Worm (Caenorhabditis elegans) whole organism, late embryonic: ENCODE data around the gene fbxa-64.

Source experiments
- K02D7.2 ChIP-seq: sonication (generic microtip); optimal IDR thresholded peaks from 2 replicates; lab custom pipeline; 2017; ENCODE audit warnings: mild to moderate bottlenecking, missing genetic modification characterization, missing compliant biosample characterization
- K09A11.1 ChIP-seq: sonication (generic microtip); optimal IDR thresholded peaks from 2 replicates; lab custom pipeline; 2017; ENCODE audit warnings: antibody characterized with exemption, mild to moderate bottlenecking, missing genetic modification characterization, missing compliant biosample characterization; ENCODE audit not compliant: insufficient read depth
- T23F11.4 ChIP-seq: fragments of 200-800 bp; sonication (Bioruptor generic); optimal IDR thresholded peaks from 2 replicates; lab custom pipeline; 2018; ENCODE audit warnings: mild to moderate bottlenecking, missing genetic modification characterization, missing compliant biosample characterization
- ahr-1 ChIP-seq: sonication (generic microtip); optimal IDR thresholded peaks from 2 replicates; lab custom pipeline; 2016; ENCODE audit warnings: missing genetic modification characterization, missing compliant biosample characterization
- ama-1 ChIP-seq: fragments of 150-350 bp; optimal IDR thresholded peaks from 2 replicates; lab custom pipeline; 2014
- ceh-14 ChIP-seq: sonication (generic microtip); optimal IDR thresholded peaks from 2 replicates; lab custom pipeline; 2016; ENCODE audit warnings: missing genotype, missing genetic modification characterization, missing compliant biosample characterization
- ceh-18 ChIP-seq: sonication (generic microtip); optimal IDR thresholded peaks from 2 replicates; lab custom pipeline; 2016; ENCODE audit warnings: missing genetic modification characterization, missing compliant biosample characterization
- ceh-19 ChIP-seq: fragments of 200-800 bp; sonication (Bioruptor generic); optimal IDR thresholded peaks from 2 replicates; lab custom pipeline; 2018; ENCODE audit warnings: mild to moderate bottlenecking, missing genetic modification characterization, missing compliant biosample characterization
- ceh-2 ChIP-seq: sonication (generic microtip); optimal IDR thresholded peaks from 2 replicates; lab custom pipeline; 2016; ENCODE audit warnings: missing genotype, missing genetic modification characterization, missing compliant biosample characterization
- ceh-30 ChIP-seq: fragments of 150-350 bp; optimal IDR thresholded peaks from 2 replicates; lab custom pipeline; 2014; ENCODE audit warnings: missing biosample characterization, missing genetic modification characterization
- ceh-34 ChIP-seq: sonication (generic microtip); optimal IDR thresholded peaks from 2 replicates; lab custom pipeline; 2016; ENCODE audit warnings: mild to moderate bottlenecking, missing genetic modification characterization, missing compliant biosample characterization
- ceh-45 ChIP-seq: fragments of 200-800 bp; sonication (Bioruptor generic); IDR thresholded peaks from 2 replicates; pipeline ENCODE4 v1.3.6; 2022; ENCODE audit warnings: missing genetic modification reagents, missing genetic modification characterization, missing compliant biosample characterization
- ceh-6 ChIP-seq: fragments of 200-800 bp; sonication (Bioruptor generic); optimal IDR thresholded peaks from 2 replicates; lab custom pipeline; 2018; ENCODE audit warnings: mild to moderate bottlenecking, missing genetic modification characterization, missing compliant biosample characterization
- ceh-9 ChIP-seq: sonication (generic microtip); optimal IDR thresholded peaks from 2 replicates; lab custom pipeline; 2016; ENCODE audit warnings: mild to moderate bottlenecking, missing genetic modification characterization, inconsistent platforms, missing compliant biosample characterization
- dve-1 ChIP-seq: sonication (generic microtip); optimal IDR thresholded peaks from 2 replicates; lab custom pipeline; 2017; ENCODE audit warnings: antibody characterized with exemption, mild to moderate bottlenecking, missing genetic modification characterization, missing compliant biosample characterization
- ets-4 ChIP-seq: sonication (generic microtip); optimal IDR thresholded peaks from 2 replicates; lab custom pipeline; 2016; ENCODE audit warnings: missing genetic modification characterization, missing compliant biosample characterization
- eyg-1 ChIP-seq: sonication (generic microtip); optimal IDR thresholded peaks from 2 replicates; lab custom pipeline; 2016; ENCODE audit warnings: missing genotype, missing genetic modification characterization, missing compliant biosample characterization
- fax-1 ChIP-seq: sonication (generic microtip); optimal IDR thresholded peaks from 2 replicates; lab custom pipeline; 2016; ENCODE audit warnings: missing genotype, missing genetic modification characterization, missing compliant biosample characterization
- fkh-10 ChIP-seq: fragments of 150-350 bp; optimal IDR thresholded peaks from 2 replicates; lab custom pipeline; 2014; ENCODE audit warnings: missing biosample characterization, missing genetic modification reagents, missing genetic modification characterization
- hlh-6 ChIP-seq: sonication (generic microtip); optimal IDR thresholded peaks from 2 replicates; lab custom pipeline; 2016; ENCODE audit warnings: missing genotype, missing genetic modification characterization, missing compliant biosample characterization
- hlh-8 ChIP-seq: sonication (generic microtip); optimal IDR thresholded peaks from 2 replicates; lab custom pipeline; 2016; ENCODE audit warnings: missing genotype, missing genetic modification characterization, missing compliant biosample characterization
- mec-3 ChIP-seq: sonication (generic microtip); optimal IDR thresholded peaks from 2 replicates; lab custom pipeline; 2016; ENCODE audit warnings: borderline replicate concordance, missing genetic modification characterization, missing compliant biosample characterization
- nfya-1 ChIP-seq: sonication (generic microtip); optimal IDR thresholded peaks from 2 replicates; lab custom pipeline; 2017; ENCODE audit warnings: missing genetic modification characterization, mild to moderate bottlenecking, missing compliant biosample characterization, antibody characterized with exemption, moderate library complexity
- nhr-11 ChIP-seq: fragments of 150-350 bp; optimal IDR thresholded peaks from 2 replicates; lab custom pipeline; 2014; ENCODE audit warnings: missing biosample characterization, missing genetic modification characterization
- nhr-232 ChIP-seq: sonication (generic microtip); optimal IDR thresholded peaks from 2 replicates; lab custom pipeline; 2016; ENCODE audit warnings: missing genetic modification characterization, missing compliant biosample characterization
- pag-3 ChIP-seq: sonication (generic microtip); optimal IDR thresholded peaks from 2 replicates; lab custom pipeline; 2016; ENCODE audit warnings: missing compliant biosample characterization, missing genetic modification characterization, borderline replicate concordance
- pat-9 ChIP-seq: fragments of 200-800 bp; sonication (Bioruptor generic); optimal IDR thresholded peaks from 2 replicates; lab custom pipeline; 2018; ENCODE audit warnings: mild to moderate bottlenecking, missing genetic modification characterization, moderate library complexity, missing compliant biosample characterization
- pax-1 ChIP-seq: fragments of 150-350 bp; optimal IDR thresholded peaks from 2 replicates; lab custom pipeline; 2014; ENCODE audit warnings: missing biosample characterization, missing genetic modification characterization
- pha-2 ChIP-seq: sonication (generic microtip); optimal IDR thresholded peaks from 2 replicates; lab custom pipeline; 2017; ENCODE audit warnings: mild to moderate bottlenecking, missing genetic modification characterization, missing compliant biosample characterization
- pqm-1 ChIP-seq: sonication (generic microtip); optimal IDR thresholded peaks from 2 replicates; lab custom pipeline; 2016; ENCODE audit warnings: missing genetic modification characterization, missing compliant biosample characterization
- ref-2 ChIP-seq: sonication (generic microtip); optimal IDR thresholded peaks from 2 replicates; lab custom pipeline; 2016; ENCODE audit warnings: missing genetic modification characterization, missing compliant biosample characterization
- rnt-1 ChIP-seq: sonication (generic microtip); optimal IDR thresholded peaks from 2 replicates; lab custom pipeline; 2016; ENCODE audit warnings: missing genetic modification characterization, missing compliant biosample characterization
- sox-2 ChIP-seq: fragments of 200-800 bp; sonication (Bioruptor generic); IDR thresholded peaks from 2 replicates; pipeline ENCODE4 v1.3.6; 2022; ENCODE audit warnings: missing genetic modification reagents, missing genetic modification characterization, missing compliant biosample characterization
- sox-4 ChIP-seq: sonication (generic microtip); optimal IDR thresholded peaks from 2 replicates; lab custom pipeline; 2017; ENCODE audit warnings: mild to moderate bottlenecking, missing genetic modification characterization, inconsistent platforms, missing compliant biosample characterization
- unc-3 ChIP-seq, 2 experiments: fragments of 200-800 bp in 1 of 2; sonication (Bioruptor generic) in 1 of 2; sonication (generic microtip) in 1 of 2; conservative IDR thresholded peaks in 1 of 2; optimal IDR thresholded peaks in 1 of 2; 2 replicates each; pipeline versions ENCODE4 v1.3.6 to Lab custom; 2016 to 2022; ENCODE audit warnings: missing compliant biosample characterization in 2 of 2, missing genetic modification characterization in 2 of 2, missing genetic modification reagents in 1 of 2
- unc-55 ChIP-seq: sonication (generic microtip); optimal IDR thresholded peaks from 2 replicates; lab custom pipeline; 2017; ENCODE audit warnings: missing biosample characterization, missing genetic modification reagents, missing genetic modification characterization
- unc-86 ChIP-seq: sonication (generic microtip); optimal IDR thresholded peaks from 2 replicates; lab custom pipeline; 2016; ENCODE audit warnings: missing genetic modification characterization, missing compliant biosample characterization

fbxa-64 gene

ce11 chrV:3278101-3278639 is at the start of gene fbxa-64:
TSS of gene fbxa-64 (minus strand) at chrV:3278151.
- TF ChIP-seq rnt-1 (tag; lab: Kevin White, UChicago): no peak
- TF ChIP-seq pqm-1 (tag; lab: Kevin White, UChicago): no peak
- no peak for TF ChIP-seq pag-3 (tag; lab: Kevin White, UChicago)
- no peak for TF ChIP-seq unc-55
- TF ChIP-seq pha-2 (tag; lab: Kevin White, UChicago): no peak
- TF ChIP-seq K09A11.1: no peak
- TF ChIP-seq ceh-19: no peak
- no peak for TF ChIP-seq fax-1 (tag; lab: Kevin White, UChicago)
- TF ChIP-seq K02D7.2 (tag; lab: Kevin White, UChicago): no peak
- TF ChIP-seq ceh-34 (tag; lab: Kevin White, UChicago): no peak
- no peak for TF ChIP-seq hlh-6 (tag; lab: Kevin White, UChicago)
- no peak for TF ChIP-seq unc-3 (GFP tag; conservative IDR thresholded peaks at IDR 0.05; lab: Robert Waterston, UW)
- no peak for TF ChIP-seq unc-3 (tag; optimal IDR thresholded peaks at IDR 0.05; lab: Kevin White, UChicago)
- TF ChIP-seq hlh-8 (tag; lab: Kevin White, UChicago): no peak
- no peak for TF ChIP-seq dve-1 (tag; lab: Kevin White, UChicago)
- TF ChIP-seq nhr-11 (tag; lab: Kevin White, UChicago): no peak
- no peak for TF ChIP-seq nhr-232

- TF ChIP-seq eyg-1 (no peak), ceh-9 (tag; lab: Kevin White, UChicago) (no peak), ceh-30 (no peak), unc-86 (tag; lab: Kevin White, UChicago) (no peak), nhr-232 (no peak), ceh-18 (no peak)
Measured at ce11 chrV:3324178-3324577, 46.2 kb upstream of the fbxa-64 start, which contains the start of gene C17B7.8. TSS of gene C17B7.8 (minus strand) at chrV:3324278.

ce11 chrV:3320432-3320831 is 42.5 kb upstream of the fbxa-64 start, which contains the start of gene C17B7.14:
TSS of gene C17B7.14 (minus strand) at chrV:3320532.
- TF ChIP-seq ceh-2 (no peak), ceh-19 (no peak), pha-2 (tag; lab: Kevin White, UChicago) (no peak), pax-1 (tag; lab: Kevin White, UChicago) (no peak), sox-4 (tag; lab: Kevin White, UChicago) (no peak), mec-3 (tag; lab: Kevin White, UChicago) (no peak), fax-1 (tag; lab: Kevin White, UChicago) (no peak), ceh-45 (GFP tag; lab: Robert Waterston, UW) (no peak), K09A11.1 (no peak), ama-1 (lab: Kevin White, UChicago) (no peak), ahr-1 (tag; lab: Kevin White, UChicago) (no peak), ets-4 (tag; lab: Kevin White, UChicago) (no peak), nfya-1 (no peak)

ce11 chrV:3320005-3320404 is 42.1 kb upstream of the fbxa-64 start, which contains the start of gene F35F10.14:
TSS of gene F35F10.14 (minus strand) at chrV:3320105.
- TF ChIP-seq fkh-10 (GFP tag; lab: Kevin White, UChicago): no peak
- no peak for TF ChIP-seq mec-3 (tag; lab: Kevin White, UChicago)
- TF ChIP-seq ets-4 (tag; lab: Kevin White, UChicago): no peak
- no peak for TF ChIP-seq nhr-232
- TF ChIP-seq ceh-14 (tag; lab: Kevin White, UChicago): no peak
- no peak for TF ChIP-seq pax-1 (tag; lab: Kevin White, UChicago)
- no peak for TF ChIP-seq ceh-6
- TF ChIP-seq ref-2 (tag; lab: Kevin White, UChicago): no peak
- no peak for TF ChIP-seq pat-9
- TF ChIP-seq ceh-34 (tag; lab: Kevin White, UChicago): no peak
- no peak for TF ChIP-seq unc-86 (tag; lab: Kevin White, UChicago)
- no peak for TF ChIP-seq ceh-18
- no peak for TF ChIP-seq sox-2 (GFP tag; lab: Robert Waterston, UW)
- no peak for TF ChIP-seq pag-3 (tag; lab: Kevin White, UChicago)
- no peak for TF ChIP-seq eyg-1
- TF ChIP-seq pqm-1 (tag; lab: Kevin White, UChicago): no peak
- no peak for TF ChIP-seq ceh-9 (tag; lab: Kevin White, UChicago)
- no peak for TF ChIP-seq T23F11.4 (GFP tag; lab: Kevin White, UChicago)
